Worm (Caenorhabditis elegans) whole organism, L2 larva: ENCODE data around the gene dhs-23.
"Not testable (repeated sequence)": the region's sequence is repeated elsewhere in the genome, so short reads cannot be mapped to it uniquely, and the experiment has no call there.

Experiments
- C34F6.9 ChIP-seq: fragments of 150-350 bp; optimal IDR thresholded peaks from 2 replicates; lab custom pipeline; 2014; ENCODE audit warnings: missing biosample characterization, missing genetic modification characterization
- Y55F3AM.14 ChIP-seq: fragments of 200-800 bp; sonication (Bioruptor generic); optimal IDR thresholded peaks from 2 replicates; lab custom pipeline; 2018; ENCODE audit warnings: mild to moderate bottlenecking, missing genetic modification characterization, missing compliant biosample characterization
- ZK546.5 ChIP-seq: sonication (generic microtip); optimal IDR thresholded peaks from 2 replicates; lab custom pipeline; 2017; ENCODE audit warnings: missing biosample characterization, missing genetic modification characterization
- alr-1 ChIP-seq: fragments of 150-350 bp; optimal IDR thresholded peaks from 2 replicates; lab custom pipeline; 2014; ENCODE audit warnings: missing biosample characterization, missing genetic modification characterization
- aly-2 ChIP-seq: fragments of 150-350 bp; optimal IDR thresholded peaks from 2 replicates; lab custom pipeline; 2014; ENCODE audit warnings: missing biosample characterization, missing genetic modification characterization
- ama-1 ChIP-seq: fragments of 150-350 bp; optimal IDR thresholded peaks from 2 replicates; lab custom pipeline; 2018; ENCODE audit warnings: inconsistent platforms
- ceh-16 ChIP-seq: fragments of 150-350 bp; optimal IDR thresholded peaks from 2 replicates; lab custom pipeline; 2014; ENCODE audit warnings: missing biosample characterization, missing genetic modification characterization
- ceh-82 ChIP-seq: fragments of 150-350 bp; optimal IDR thresholded peaks from 2 replicates; lab custom pipeline; 2014; ENCODE audit warnings: missing biosample characterization, missing genetic modification characterization
- crh-2 ChIP-seq: sonication (generic microtip); optimal IDR thresholded peaks from 2 replicates; lab custom pipeline; 2017; ENCODE audit warnings: missing biosample characterization, missing genetic modification characterization
- dmd-4 ChIP-seq: sonication (generic microtip); optimal IDR thresholded peaks from 2 replicates; lab custom pipeline; 2017; ENCODE audit warnings: missing biosample characterization, missing genetic modification characterization
- egl-27 ChIP-seq: sonication (generic microtip); optimal IDR thresholded peaks from 3 replicates; lab custom pipeline; 2017; ENCODE audit warnings: missing biosample characterization, missing genetic modification reagents, missing genetic modification characterization
- elt-1 ChIP-seq: fragments of 150-350 bp; optimal IDR thresholded peaks from 2 replicates; lab custom pipeline; 2014; ENCODE audit warnings: missing biosample characterization, missing genetic modification characterization
- fos-1 ChIP-seq: fragments of 150-350 bp; optimal IDR thresholded peaks from 2 replicates; lab custom pipeline; 2014; ENCODE audit warnings: missing biosample characterization, missing genetic modification characterization
- gmeb-1 ChIP-seq: fragments of 150-350 bp; optimal IDR thresholded peaks from 2 replicates; lab custom pipeline; 2014; ENCODE audit warnings: missing biosample characterization, missing genetic modification characterization
- lin-11 ChIP-seq: fragments of 150-350 bp; sonication (generic microtip); optimal IDR thresholded peaks from 2 replicates; lab custom pipeline; 2014; ENCODE audit warnings: missing biosample characterization, missing genetic modification characterization, inconsistent platforms, mixed read lengths
- lin-13 ChIP-seq: fragments of 150-350 bp; optimal IDR thresholded peaks from 2 replicates; lab custom pipeline; 2014; ENCODE audit warnings: missing biosample characterization, missing genetic modification reagents, missing genetic modification characterization
- lin-39 ChIP-seq: fragments of 150-350 bp; optimal IDR thresholded peaks from 2 replicates; lab custom pipeline; 2014; ENCODE audit warnings: missing biosample characterization, missing genetic modification reagents, missing genetic modification characterization
- lsy-2 ChIP-seq, 2 experiments: fragments of 150-350 bp in 1 of 2; sonication (generic microtip) in 1 of 2; optimal IDR thresholded peaks; 2 replicates each; lab custom pipeline; 2014 to 2017; ENCODE audit warnings: missing biosample characterization in 2 of 2, missing genetic modification characterization in 2 of 2
- mab-5 ChIP-seq: fragments of 150-350 bp; optimal IDR thresholded peaks from 2 replicates; lab custom pipeline; 2014; ENCODE audit warnings: missing biosample characterization, missing genetic modification characterization
- mbf-1 ChIP-seq: sonication (generic microtip); optimal IDR thresholded peaks from 2 replicates; lab custom pipeline; 2017; ENCODE audit warnings: missing biosample characterization, missing genetic modification characterization
- mdl-1 ChIP-seq, 2 experiments: fragments of 150-350 bp in 1 of 2; sonication (generic microtip) in 1 of 2; optimal IDR thresholded peaks; 2 replicates each; lab custom pipeline; 2017; ENCODE audit warnings: missing biosample characterization in 2 of 2, missing genetic modification characterization in 2 of 2
- nhr-10 ChIP-seq: sonication (generic microtip); optimal IDR thresholded peaks from 2 replicates; lab custom pipeline; 2017; ENCODE audit warnings: missing biosample characterization, missing genetic modification characterization
- nhr-11 ChIP-seq: fragments of 150-350 bp; optimal IDR thresholded peaks from 2 replicates; lab custom pipeline; 2014; ENCODE audit warnings: missing biosample characterization, missing genetic modification characterization
- nhr-12 ChIP-seq: fragments of 150-350 bp; optimal IDR thresholded peaks from 2 replicates; lab custom pipeline; 2014; ENCODE audit warnings: missing biosample characterization, missing genetic modification characterization
- nhr-129 ChIP-seq: fragments of 150-350 bp; optimal IDR thresholded peaks from 2 replicates; lab custom pipeline; 2014; ENCODE audit warnings: missing biosample characterization, missing genetic modification characterization
- nhr-21 ChIP-seq: fragments of 150-350 bp; optimal IDR thresholded peaks from 2 replicates; lab custom pipeline; 2014; ENCODE audit warnings: missing biosample characterization, missing genetic modification characterization
- nhr-23 ChIP-seq: fragments of 150-350 bp; optimal IDR thresholded peaks from 2 replicates; lab custom pipeline; 2014; ENCODE audit warnings: missing biosample characterization, missing genetic modification reagents, missing genetic modification characterization
- nhr-25 ChIP-seq: fragments of 150-350 bp; sonication (generic microtip); optimal IDR thresholded peaks from 3 replicates; lab custom pipeline; 2014; ENCODE audit warnings: missing biosample characterization, missing genetic modification characterization
- nhr-6 ChIP-seq: fragments of 150-350 bp; optimal IDR thresholded peaks from 2 replicates; lab custom pipeline; 2014; ENCODE audit warnings: missing biosample characterization, missing genetic modification characterization
- nhr-77 ChIP-seq: fragments of 150-350 bp; optimal IDR thresholded peaks from 2 replicates; lab custom pipeline; 2014; ENCODE audit warnings: missing biosample characterization, missing genetic modification characterization
- peb-1 ChIP-seq: fragments of 150-350 bp; optimal IDR thresholded peaks from 2 replicates; lab custom pipeline; 2014; ENCODE audit warnings: missing biosample characterization, missing genetic modification characterization
- sem-4 ChIP-seq: fragments of 150-350 bp; optimal IDR thresholded peaks from 2 replicates; lab custom pipeline; 2014; ENCODE audit warnings: missing biosample characterization, missing genetic modification reagents, missing genetic modification characterization
- skn-1 ChIP-seq: sonication (generic microtip); optimal IDR thresholded peaks from 2 replicates; lab custom pipeline; 2017; ENCODE audit warnings: missing biosample characterization, missing genetic modification characterization
- sma-3 ChIP-seq: sonication (generic microtip); optimal IDR thresholded peaks from 2 replicates; lab custom pipeline; 2016; ENCODE audit warnings: missing genetic modification reagents, missing genetic modification characterization, missing compliant biosample characterization
- sma-9 ChIP-seq, 2 experiments: fragments of 150-350 bp in 1 of 2; sonication (generic microtip) in 1 of 2; optimal IDR thresholded peaks; 2 replicates each; lab custom pipeline; 2014 to 2016; ENCODE audit warnings: missing genetic modification characterization in 2 of 2, mild to moderate bottlenecking in 1 of 2, missing biosample characterization in 1 of 2, missing compliant biosample characterization in 1 of 2, missing genetic modification reagents in 1 of 2, moderate library complexity in 1 of 2
- snpc-4 ChIP-seq: fragments of 150-350 bp; optimal IDR thresholded peaks from 2 replicates; lab custom pipeline; 2014; ENCODE audit warnings: missing biosample characterization, missing genetic modification characterization
- unc-55 ChIP-seq: fragments of 150-350 bp; sonication (generic microtip); optimal IDR thresholded peaks from 3 replicates; lab custom pipeline; 2014; ENCODE audit warnings: missing biosample characterization, missing genetic modification reagents, missing genetic modification characterization
- unc-62 ChIP-seq: fragments of 150-350 bp; optimal IDR thresholded peaks from 2 replicates; lab custom pipeline; 2014; ENCODE audit warnings: missing biosample characterization, missing genetic modification reagents, missing genetic modification characterization
- zag-1 ChIP-seq: fragments of 150-350 bp; optimal IDR thresholded peaks from 2 replicates; lab custom pipeline; 2014; ENCODE audit warnings: missing biosample characterization, missing genetic modification characterization
- ztf-4 ChIP-seq: fragments of 150-350 bp; optimal IDR thresholded peaks from 2 replicates; lab custom pipeline; 2014; ENCODE audit warnings: missing biosample characterization, missing genetic modification characterization

The dhs-23 gene

DNA sequence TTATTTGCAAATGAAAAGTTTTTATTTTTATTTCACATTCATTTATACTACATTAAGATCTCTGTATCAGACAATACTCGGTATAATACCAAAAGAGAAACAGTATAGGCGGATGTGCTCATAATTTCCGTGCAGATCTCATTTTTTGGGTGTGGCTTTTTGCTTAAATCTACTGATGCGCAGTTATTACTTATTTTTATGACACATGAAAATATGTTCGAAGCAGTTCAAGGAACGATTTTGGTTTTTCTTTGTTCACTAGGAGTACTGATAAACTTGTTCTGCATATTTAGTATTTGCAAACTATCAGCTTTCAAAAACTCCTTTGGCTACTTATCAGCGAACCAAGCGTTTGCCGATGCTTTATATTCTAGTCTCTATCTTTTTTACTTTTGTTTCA, 28.6 kb upstream of the dhs-23 start, which contains the start of gene srx-58:
Gene srx-58, plus strand, starts transcription at position 301 of the 400 bp plus-strand sequence.
- no peak for TF ChIP-seq dmd-4
- no peak for TF ChIP-seq nhr-23
- TF ChIP-seq nhr-77 = no peak
- TF ChIP-seq alr-1 (tag; lab: Kevin White, UChicago) = no peak
- TF ChIP-seq lin-39 (tag; lab: Kevin White, UChicago) = no peak
- no peak for TF ChIP-seq ZK546.5
- TF ChIP-seq skn-1 = no peak
- no peak for TF ChIP-seq nhr-12 (tag; lab: Kevin White, UChicago)
- TF ChIP-seq ceh-82 (tag; lab: Kevin White, UChicago) = no peak
- no peak for TF ChIP-seq snpc-4 (tag; lab: Kevin White, UChicago)
- no peak for TF ChIP-seq unc-55 (GFP tag; lab: Kevin White, UChicago)
- no peak for TF ChIP-seq ceh-16
- no peak for TF ChIP-seq lin-11 (tag; lab: Kevin White, UChicago)
- TF ChIP-seq peb-1 (tag; lab: Kevin White, UChicago) = no peak
- TF ChIP-seq fos-1 (tag; lab: Kevin White, UChicago) = no peak
- no peak for TF ChIP-seq sem-4 (tag; lab: Kevin White, UChicago)

DNA sequence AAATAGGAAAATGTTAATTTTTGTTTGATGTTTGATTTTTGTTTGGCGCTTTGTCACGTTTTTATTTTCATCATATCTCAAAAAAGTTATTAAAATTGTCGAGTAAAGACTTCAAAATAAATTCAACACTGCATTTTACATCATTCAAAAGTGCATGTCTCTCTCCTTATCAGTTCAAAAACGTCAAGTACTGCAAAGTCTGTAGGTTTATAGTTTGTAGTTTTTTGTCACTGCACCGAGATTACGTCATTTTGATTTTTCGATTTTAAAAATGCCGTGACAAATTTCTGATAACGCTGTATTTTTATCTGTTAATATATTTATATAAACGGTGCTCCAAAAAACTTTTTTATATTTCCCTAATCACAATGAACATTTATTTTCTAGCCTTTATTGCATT, 26.4 kb upstream of the dhs-23 start, which contains the start of gene C29F3.7:
Gene C29F3.7, plus strand, starts transcription at position 254 of the 400 bp plus-strand sequence.
- peak; percentile 97 for TF ChIP-seq fos-1 (tag; lab: Kevin White, UChicago)
- no peak for TF ChIP-seq dmd-4
- TF ChIP-seq gmeb-1 = peak; percentile 44
- no peak for TF ChIP-seq nhr-129 (tag; lab: Kevin White, UChicago)
- TF ChIP-seq mab-5 (tag; lab: Kevin White, UChicago) = no peak
- TF ChIP-seq nhr-10 (tag; lab: Kevin White, UChicago) = no peak
- TF ChIP-seq sma-9 (GFP tag; optimal IDR thresholded peaks at IDR 0.05; lab: Kevin White, UChicago) = peak; percentile 87
- TF ChIP-seq sma-9 (tag; optimal IDR thresholded peaks at IDR 0.05; lab: Kevin White, UChicago) = no peak
- TF ChIP-seq, all 48 proteins: peak for 3

DNA sequence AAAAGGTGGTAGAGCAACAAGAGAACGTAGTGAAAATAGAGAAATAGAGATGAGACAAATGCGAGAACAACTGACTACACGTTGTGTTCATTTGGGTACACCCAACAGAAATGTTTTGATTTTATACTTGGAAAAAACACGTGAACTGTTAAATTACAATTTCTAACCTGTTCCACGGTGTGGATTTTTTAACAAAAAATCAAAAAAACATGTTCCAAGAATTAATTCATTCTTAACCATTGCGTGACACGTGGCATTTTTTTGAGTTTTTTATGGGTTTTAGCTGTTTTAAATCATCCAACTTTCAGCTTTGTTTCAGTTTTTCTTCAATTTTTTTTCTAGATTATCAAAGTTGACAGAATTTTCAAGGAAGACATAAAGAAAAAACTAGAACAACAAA, 19.6 kb upstream of the dhs-23 start, which contains the start of gene ech-1.1:
Gene ech-1.1, minus strand, starts transcription at position 101 of the 400 bp plus-strand sequence.
- not testable (repeated sequence) for TF ChIP-seq ceh-82 (tag; lab: Kevin White, UChicago); zag-1; elt-1 (tag; lab: Kevin White, UChicago)

DNA sequence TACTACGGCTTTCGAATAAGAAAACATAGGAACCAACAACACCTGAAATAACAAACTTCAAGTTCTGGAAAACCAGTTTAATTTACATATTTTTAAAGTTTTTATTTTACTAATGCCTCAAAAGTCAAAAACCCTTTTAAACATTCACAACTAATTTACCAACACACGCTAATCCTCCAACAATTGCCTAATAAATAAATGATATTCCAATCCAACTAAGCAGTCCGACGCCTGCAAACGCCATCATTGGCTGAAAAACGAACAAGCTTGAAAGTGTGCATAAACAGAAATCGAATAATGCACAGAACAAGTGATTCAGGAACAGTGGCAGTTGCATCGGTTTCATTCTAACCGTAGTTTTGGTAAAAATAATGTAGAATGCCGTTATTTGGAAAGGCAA, 13.2 kb upstream of the dhs-23 start:
- TF ChIP-seq nhr-11 (tag; lab: Kevin White, UChicago) = no peak
- TF ChIP-seq lin-39 (tag; lab: Kevin White, UChicago) = no peak
- TF ChIP-seq ceh-16 = no peak
- TF ChIP-seq lin-13 (GFP tag; lab: Kevin White, UChicago) = no peak
- TF ChIP-seq ztf-4 (tag; lab: Kevin White, UChicago) = no peak
- no peak for TF ChIP-seq crh-2 (tag; lab: Kevin White, UChicago)
- TF ChIP-seq sma-3 (GFP tag; lab: Kevin White, UChicago) = no peak
- no peak for TF ChIP-seq nhr-25 (tag; lab: Kevin White, UChicago)
- no peak for TF ChIP-seq nhr-6
- no peak for TF ChIP-seq mdl-1 (tag; optimal IDR thresholded peaks at IDR 0.05; lab: Kevin White, UChicago)
- no peak for TF ChIP-seq peb-1 (tag; lab: Kevin White, UChicago)
- TF ChIP-seq dmd-4 = no peak

DNA sequence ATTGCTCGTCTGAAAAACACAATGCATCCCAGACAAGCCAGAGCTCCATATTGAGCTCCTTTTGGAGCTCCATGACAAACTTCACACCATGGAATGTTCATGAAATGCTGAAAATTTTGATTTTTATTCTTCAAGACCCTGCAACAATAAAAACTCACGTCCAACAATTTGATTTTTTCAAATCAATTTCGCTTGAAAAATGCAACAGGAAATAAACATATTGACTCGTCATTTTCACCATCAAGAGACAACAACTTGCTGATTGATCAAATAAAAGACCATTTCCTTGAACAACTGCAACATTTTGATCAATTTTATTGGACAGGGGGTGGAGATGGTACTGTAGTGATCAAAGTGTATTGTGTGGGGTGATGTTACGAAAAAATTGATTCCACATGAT, 11.3 kb upstream of the dhs-23 start, which contains the start of gene nhr-269:
Gene nhr-269, minus strand, starts transcription at position 101 of the 400 bp plus-strand sequence.
- TF ChIP-seq Y55F3AM.14 (GFP tag; lab: Kevin White, UChicago) = no peak
- TF ChIP-seq C34F6.9 (tag; lab: Kevin White, UChicago) = no peak
- TF ChIP-seq lin-11 (tag; lab: Kevin White, UChicago) = no peak
- no peak for TF ChIP-seq nhr-21 (tag; lab: Kevin White, UChicago)
- TF ChIP-seq mbf-1 (tag; lab: Kevin White, UChicago) = no peak
- TF ChIP-seq nhr-6 = no peak
- no peak for TF ChIP-seq aly-2
- no peak for TF ChIP-seq sma-9 (GFP tag; optimal IDR thresholded peaks at IDR 0.05; lab: Kevin White, UChicago)
- no peak for TF ChIP-seq sma-9 (tag; optimal IDR thresholded peaks at IDR 0.05; lab: Kevin White, UChicago)
- no peak for TF ChIP-seq skn-1
- TF ChIP-seq ama-1 (lab: Kevin White, UChicago) = no peak
- TF ChIP-seq lsy-2 (tag; optimal IDR thresholded peaks at IDR 0.05; lab: Kevin White, UChicago) = no peak
- no peak for TF ChIP-seq nhr-129 (tag; lab: Kevin White, UChicago)
- no peak for TF ChIP-seq lin-39 (tag; lab: Kevin White, UChicago)
- no peak for TF ChIP-seq alr-1 (tag; lab: Kevin White, UChicago)
- no peak for TF ChIP-seq unc-55 (GFP tag; lab: Kevin White, UChicago)
- no peak for TF ChIP-seq nhr-77
- TF ChIP-seq nhr-10 (tag; lab: Kevin White, UChicago) = no peak
- no peak for TF ChIP-seq egl-27 (tag; lab: Kevin White, UChicago)
- no peak for TF ChIP-seq unc-62 (GFP tag; lab: Kevin White, UChicago)
- TF ChIP-seq, all 48 proteins: peak for 0
